Fruit fly (Drosophila melanogaster): ENCODE results near the gene PolrMT.
A peak's percentile ranks its signal among the peaks of the same experiment; 100 is the strongest.

PolrMT gene

DNA sequence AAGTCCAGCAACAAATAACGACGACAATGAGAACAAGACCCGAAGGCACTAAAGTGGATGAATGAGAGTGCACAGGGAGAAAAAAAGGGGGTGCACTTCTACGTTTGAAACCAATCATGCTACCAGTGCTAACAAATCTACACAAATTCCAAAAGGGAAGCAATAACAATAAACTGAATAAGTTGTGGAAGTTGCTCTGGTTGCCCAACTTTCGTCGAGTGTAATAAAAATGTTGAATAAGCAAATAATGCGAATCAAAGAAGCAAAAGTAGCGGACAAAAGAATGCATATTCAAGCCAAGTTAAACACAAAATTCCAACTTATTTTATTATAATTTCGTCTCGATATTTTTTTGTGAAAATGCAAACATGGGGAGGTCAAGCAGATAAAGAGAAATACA, 16.5 kb downstream of the PolrMT start (continued):
- TF ChIP-seq CG17385 (GFP tag; optimal IDR thresholded peaks at IDR 0.05), result no peak
- no peak for TF ChIP-seq CG11696 (GFP tag; IDR thresholded peaks at IDR 0.05)
- no peak for TF ChIP-seq vvl (GFP tag; IDR thresholded peaks at IDR 0.05)
- no peak for TF ChIP-seq CG5180 (GFP tag; optimal IDR thresholded peaks at IDR 0.05)
- no peak for TF ChIP-seq Ets97D (GFP tag; optimal IDR thresholded peaks at IDR 0.05)
- TF ChIP-seq CG2120 (GFP tag; optimal IDR thresholded peaks at IDR 0.05), result peak; percentile 38
- TF ChIP-seq CG12769 (tag; optimal IDR thresholded peaks at IDR 0.05), result no peak
- TF ChIP-seq CG8388 (GFP tag; optimal IDR thresholded peaks at IDR 0.05), result no peak
- TF ChIP-seq yki (optimal IDR thresholded peaks at IDR 0.05), result no peak
- TF ChIP-seq fru (optimal IDR thresholded peaks at IDR 0.05), result no peak
- TF ChIP-seq bcd (GFP tag; optimal IDR thresholded peaks at IDR 0.05), result no peak
- peak; percentile 9 for TF ChIP-seq CG1603 (tag; optimal IDR thresholded peaks at IDR 0.05)
- TF ChIP-seq bbx (GFP tag; IDR thresholded peaks at IDR 0.05; ENCODE audit: partially characterized antibody), result no peak
- TF ChIP-seq CG17186 (GFP tag; optimal IDR thresholded peaks at IDR 0.05), result no peak
- TF ChIP-seq CG16813 (GFP tag; IDR thresholded peaks at IDR 0.05; ENCODE audit: partially characterized antibody), result no peak
- 0 out of 3 replicates have a peak, but pooled peaks have one; percentile 20 for TF ChIP-seq row (GFP tag; IDR thresholded peaks at IDR 0.05)
- no peak for TF ChIP-seq CkIIα-i1 (GFP tag; IDR thresholded peaks at IDR 0.05)
- TF ChIP-seq lab (GFP tag; optimal IDR thresholded peaks at IDR 0.05), result peak; percentile 2
- no peak for TF ChIP-seq Dad (GFP tag; optimal IDR thresholded peaks at IDR 0.05)
- TF ChIP-seq salm (tag; optimal IDR thresholded peaks at IDR 0.05), result no peak
- no peak for TF ChIP-seq ind (GFP tag; optimal IDR thresholded peaks at IDR 0.05)
- TF ChIP-seq Ets65A (GFP tag), result no peak
- TF ChIP-seq CG6689 (GFP tag; IDR thresholded peaks at IDR 0.05), result no peak
- no peak for TF ChIP-seq danr (GFP tag; IDR thresholded peaks at IDR 0.05)
- TF ChIP-seq zen2 (GFP tag; IDR thresholded peaks at IDR 0.05; ENCODE audit: partially characterized antibody), result no peak
- 0 out of 2 replicates have a peak, but pooled peaks have one; percentile 7 for TF ChIP-seq MBD-R2 (GFP tag; IDR thresholded peaks at IDR 0.05)
- TF ChIP-seq NFAT (GFP tag; IDR thresholded peaks at IDR 0.05), result peak; percentile 28; the same call in 1 of the 2 replicates
- no peak for TF ChIP-seq aop (GFP tag; IDR thresholded peaks at IDR 0.05)
- TF ChIP-seq kah (GFP tag; optimal IDR thresholded peaks at IDR 0.05), result no peak
- no peak for TF ChIP-seq Pdp1 (GFP tag; optimal IDR thresholded peaks at IDR 0.05)
- no peak for TF ChIP-seq H2.0 (GFP tag; IDR thresholded peaks at IDR 0.05)
- no peak for TF ChIP-seq Oaz (GFP tag; IDR thresholded peaks at IDR 0.05)
- TF ChIP-seq sisA (GFP tag; IDR thresholded peaks at IDR 0.05), result peak; percentile 32; the same call in 1 of the 2 replicates
- TF ChIP-seq Nf-YA (GFP tag; IDR thresholded peaks at IDR 0.05), result no peak
- no peak for TF ChIP-seq Dref (GFP tag; IDR thresholded peaks at IDR 0.05)
- TF ChIP-seq CG17568 (GFP tag; optimal IDR thresholded peaks at IDR 0.05), result no peak
- TF ChIP-seq inv (GFP tag; IDR thresholded peaks at IDR 0.05; ENCODE audit: partially characterized antibody), result no peak
- TF ChIP-seq kay (GFP tag; optimal IDR thresholded peaks at IDR 0.05), result no peak
- TF ChIP-seq run (tag; optimal IDR thresholded peaks at IDR 0.05), result no peak
- TF ChIP-seq Opbp (GFP tag; IDR thresholded peaks at IDR 0.05; ENCODE audit: partially characterized antibody), result no peak
- TF ChIP-seq bowl (GFP tag; IDR thresholded peaks at IDR 0.05), result no peak
- 0 out of 2 replicates have a peak, but pooled peaks have one; percentile 13 for TF ChIP-seq CG17328 (GFP tag; IDR thresholded peaks at IDR 0.05)
- no peak for TF ChIP-seq CG4730 (GFP tag; IDR thresholded peaks at IDR 0.05)
- no peak for TF ChIP-seq CG9932 (GFP tag; IDR thresholded peaks at IDR 0.05)
- 0 out of 2 replicates have a peak, but pooled peaks have one; percentile 17 for TF ChIP-seq ranshi (GFP tag; IDR thresholded peaks at IDR 0.05)
- TF ChIP-seq Doc2 (GFP tag; IDR thresholded peaks at IDR 0.05), result no peak
- no peak for TF ChIP-seq gce (GFP tag; IDR thresholded peaks at IDR 0.05)
- 0 out of 2 replicates have a peak, but pooled peaks have one; percentile 12 for TF ChIP-seq lmd (GFP tag; IDR thresholded peaks at IDR 0.05)
- TF ChIP-seq CG14441 (GFP tag; IDR thresholded peaks at IDR 0.05), result 0 out of 2 replicates have a peak, but pooled peaks have one; percentile 15
- TF ChIP-seq Rfx (GFP tag; IDR thresholded peaks at IDR 0.05), result peak; percentile 20; the same call in 1 of the 2 replicates
- TF ChIP-seq jigr1 (GFP tag; IDR thresholded peaks at IDR 0.05), result no peak
- TF ChIP-seq insv (GFP tag; optimal IDR thresholded peaks at IDR 0.05), result no peak
- no peak for TF ChIP-seq Dbx (GFP tag; IDR thresholded peaks at IDR 0.05)
